Fruit fly (Drosophila melanogaster): ENCODE measurements around the gene Atg8b.

Gene Atg8b

dm6 chr3R:17700488-17701130 lies 24.3 kb downstream of the Atg8b start (continued):
- TF ChIP-seq dac (GFP tag; optimal IDR thresholded peaks at IDR 0.05) (peak; percentile 89), CG6163 (GFP tag; IDR thresholded peaks at IDR 0.05) (peak; percentile 97), CG10631 (GFP tag; optimal IDR thresholded peaks at IDR 0.05) (peak; percentile 99), CG11902 (GFP tag; optimal IDR thresholded peaks at IDR 0.05) (peak; percentile 95), CG6854 (GFP tag; optimal IDR thresholded peaks at IDR 0.05) (peak; percentile 83), CG3032 (tag; optimal IDR thresholded peaks at IDR 0.05) (peak; percentile 99), CG11294 (GFP tag; IDR thresholded peaks at IDR 0.05) (peak; percentile 98), CG3919 (GFP tag; optimal IDR thresholded peaks at IDR 0.05) (peak; percentile 96), topi (GFP tag; optimal IDR thresholded peaks at IDR 0.05) (peak; percentile 91), pdm3 (GFP tag; optimal IDR thresholded peaks at IDR 0.05) (peak; percentile 92), Sox102F (GFP tag; optimal IDR thresholded peaks at IDR 0.05) (peak; percentile 93), eg (GFP tag; IDR thresholded peaks at IDR 0.05) (peak; percentile 98), Met (GFP tag; optimal IDR thresholded peaks at IDR 0.05) (peak; percentile 94), CG8632 (GFP tag; optimal IDR thresholded peaks at IDR 0.05) (peak; percentile 99), Sox14 (GFP tag; optimal IDR thresholded peaks at IDR 0.05) (peak; percentile 80), CG9139 (GFP tag; optimal IDR thresholded peaks at IDR 0.05) (peak; percentile 97), CG7368 (GFP tag; optimal IDR thresholded peaks at IDR 0.05) (peak; percentile 92), Sox15 (GFP tag; optimal IDR thresholded peaks at IDR 0.05) (peak; percentile 96)

dm6 chr3R:17699891-17700487 lies 24.9 kb downstream of the Atg8b start:
- TF ChIP-seq CG8119 (GFP tag; IDR thresholded peaks at IDR 0.05) (no peak), ss (GFP tag; optimal IDR thresholded peaks at IDR 0.05) (no peak), CG31627 (GFP tag; optimal IDR thresholded peaks at IDR 0.05) (no peak), Smox (GFP tag; optimal IDR thresholded peaks at IDR 0.05) (no peak), Ets21C (GFP tag; optimal IDR thresholded peaks at IDR 0.05) (no peak), spab (GFP tag; optimal IDR thresholded peaks at IDR 0.05) (no peak), Sox102F (GFP tag; optimal IDR thresholded peaks at IDR 0.05) (no peak), Sox15 (GFP tag; optimal IDR thresholded peaks at IDR 0.05) (no peak), CG11902 (GFP tag; optimal IDR thresholded peaks at IDR 0.05) (no peak), CG6854 (GFP tag; optimal IDR thresholded peaks at IDR 0.05) (peak; percentile 82), pdm3 (GFP tag; optimal IDR thresholded peaks at IDR 0.05) (no peak), CG16779 (tag; optimal IDR thresholded peaks at IDR 0.05) (no peak), Met (GFP tag; optimal IDR thresholded peaks at IDR 0.05) (no peak), fd85E (GFP tag; optimal IDR thresholded peaks at IDR 0.05) (no peak), CG4318 (GFP tag; optimal IDR thresholded peaks at IDR 0.05) (no peak), Lpt (GFP tag; optimal IDR thresholded peaks at IDR 0.05) (peak; percentile 77), svp (GFP tag) (peak; percentile 79)

dm6 chr3R:17686875-17687274 lies 38.0 kb downstream of the Atg8b start, which contains the start of gene CG31249:
TSS of gene CG31249 (minus strand) at chr3R:17687071.
- TF ChIP-seq CG3032 (tag; optimal IDR thresholded peaks at IDR 0.05) (peak; percentile 18), salr (GFP tag; optimal IDR thresholded peaks at IDR 0.05) (no peak), CG32006 (GFP tag; optimal IDR thresholded peaks at IDR 0.05) (no peak), esn (GFP tag; optimal IDR thresholded peaks at IDR 0.05) (peak; percentile 46)

dm6 chr3R:17684854-17685253 lies 40.0 kb downstream of the Atg8b start, which contains the start of the genes CG31251 and CG31360:
TSS of gene CG31251 (minus strand) at chr3R:17684915.
TSS of gene CG31360 (plus strand) at chr3R:17685097.
- TF ChIP-seq achi (GFP tag; optimal IDR thresholded peaks at IDR 0.05) (no peak), Eip78C (GFP tag) (peak; percentile 34), CG10631 (GFP tag; optimal IDR thresholded peaks at IDR 0.05) (no peak), CG31627 (GFP tag; optimal IDR thresholded peaks at IDR 0.05) (no peak), ss (GFP tag; optimal IDR thresholded peaks at IDR 0.05) (no peak), CG34406 (GFP tag; optimal IDR thresholded peaks at IDR 0.05) (no peak), Ets96B (tag; optimal IDR thresholded peaks at IDR 0.05) (no peak), Ets21C (GFP tag; optimal IDR thresholded peaks at IDR 0.05) (no peak), Hr39 (GFP tag; optimal IDR thresholded peaks at IDR 0.05) (no peak), Hr38 (GFP tag; optimal IDR thresholded peaks at IDR 0.05) (no peak), lz (GFP tag; optimal IDR thresholded peaks at IDR 0.05) (no peak), CG10669 (GFP tag; optimal IDR thresholded peaks at IDR 0.05) (no peak), CG11294 (GFP tag; IDR thresholded peaks at IDR 0.05) (no peak), Hr4 (GFP tag; optimal IDR thresholded peaks at IDR 0.05) (no peak), CG4318 (GFP tag; optimal IDR thresholded peaks at IDR 0.05) (no peak), fd85E (GFP tag; optimal IDR thresholded peaks at IDR 0.05) (no peak), CG3032 (tag; optimal IDR thresholded peaks at IDR 0.05) (peak; percentile 22), Sox102F (GFP tag; optimal IDR thresholded peaks at IDR 0.05) (no peak), esn (GFP tag; optimal IDR thresholded peaks at IDR 0.05) (peak; percentile 7), Gug (GFP tag; IDR thresholded peaks at IDR 0.05) (no peak), CG8632 (GFP tag; optimal IDR thresholded peaks at IDR 0.05) (no peak)
